Worm (Caenorhabditis elegans): ENCODE data around the gene unc-58.

ce11 chrX:10146592-10146991, 13.6 kb upstream of the unc-58 start, which contains the start of gene unc-115:
- no peak for TF ChIP-seq ceh-83 (GFP tag; optimal IDR thresholded peaks at IDR 0.05)
- TF ChIP-seq unc-62 (GFP tag; optimal IDR thresholded peaks at IDR 0.05): peak; percentile 95
- peak; percentile 2 for TF ChIP-seq elt-1 (tag; optimal IDR thresholded peaks at IDR 0.05; ENCODE audit: borderline replicate concordance, insufficient read depth)
- TF ChIP-seq ztf-11 (tag; optimal IDR thresholded peaks at IDR 0.05): peak; percentile 74
- no peak for TF ChIP-seq zip-8 (tag; optimal IDR thresholded peaks at IDR 0.05)
- no peak for TF ChIP-seq sem-2 (GFP tag; optimal IDR thresholded peaks at IDR 0.05)

Measured in whole organism, mixed stage, embryonic.